Worm (Caenorhabditis elegans) whole organism, mixed stage, embryonic: ENCODE results near the gene coq-6.

Experiments used
- ces-1 ChIP-seq: fragments of 150-350 bp; optimal IDR thresholded peaks from 2 replicates; lab custom pipeline; 2014; ENCODE audit warnings: missing biosample characterization, missing genetic modification reagents, missing genetic modification characterization
- elt-3 ChIP-seq: fragments of 150-350 bp; optimal IDR thresholded peaks from 2 replicates; lab custom pipeline; 2014; ENCODE audit warnings: missing biosample characterization, missing genetic modification characterization
- lin-32 ChIP-seq: fragments of 200-800 bp; sonication (Bioruptor generic); optimal IDR thresholded peaks from 2 replicates; lab custom pipeline; 2018; ENCODE audit warnings: mild to moderate bottlenecking, missing genetic modification characterization, missing compliant biosample characterization
- lsy-2 ChIP-seq: fragments of 150-350 bp; optimal IDR thresholded peaks from 2 replicates; lab custom pipeline; 2014; ENCODE audit warnings: missing biosample characterization, missing genetic modification characterization
- nhr-12 ChIP-seq: fragments of 150-350 bp; optimal IDR thresholded peaks from 2 replicates; lab custom pipeline; 2014; ENCODE audit warnings: missing biosample characterization, missing genetic modification characterization
- nhr-28 ChIP-seq: fragments of 150-350 bp; optimal IDR thresholded peaks from 2 replicates; lab custom pipeline; 2014; ENCODE audit warnings: missing biosample characterization, missing genetic modification characterization
- unc-62 ChIP-seq: fragments of 150-350 bp; optimal IDR thresholded peaks from 2 replicates; lab custom pipeline; 2014; ENCODE audit warnings: missing biosample characterization, missing genetic modification reagents, missing genetic modification characterization
- ztf-11 ChIP-seq: fragments of 150-350 bp; optimal IDR thresholded peaks from 2 replicates; lab custom pipeline; 2014; ENCODE audit warnings: missing biosample characterization, missing genetic modification characterization

DNA sequence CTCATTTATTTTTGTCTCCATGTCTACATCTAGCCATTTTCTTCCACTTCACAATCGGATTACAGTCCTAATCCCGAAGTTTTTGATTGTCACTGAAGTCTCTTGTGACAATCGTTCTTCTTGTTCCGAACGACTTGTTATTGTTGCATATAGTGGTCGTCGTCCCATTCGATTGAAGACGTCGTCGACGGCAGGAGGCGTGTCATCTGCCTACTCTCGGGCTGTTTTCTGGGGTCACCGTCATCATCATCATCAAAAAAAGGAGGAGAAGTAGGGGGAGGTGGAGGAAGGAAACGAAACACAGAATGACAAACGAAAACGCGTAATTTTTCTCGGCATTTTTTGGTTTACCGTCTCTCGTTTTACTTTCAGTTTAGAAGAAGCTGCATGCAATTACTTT is 31.4 kb upstream of the coq-6 start, which contains the start of gene F44A2.3:
- TF ChIP-seq ztf-11: no peak
- no peak for TF ChIP-seq unc-62 (GFP tag; lab: Kevin White, UChicago)
- no peak for TF ChIP-seq elt-3
- TF ChIP-seq ces-1 (GFP tag; lab: Kevin White, UChicago): no peak
- no peak for TF ChIP-seq nhr-12
- TF ChIP-seq nhr-28 (tag; lab: Kevin White, UChicago): no peak
- no peak for TF ChIP-seq lsy-2 (tag; lab: Kevin White, UChicago)
- no peak for TF ChIP-seq lin-32
